Fruit fly (Drosophila melanogaster): ENCODE measurements around the gene CG10428.

The CG10428 gene

dm6 chr2L:18934588-18934987 is 14.1 kb upstream of the CG10428 start (continued):
- TF ChIP-seq CG4328 (GFP tag; optimal IDR thresholded peaks at IDR 0.05) (no peak), CG18599 (GFP tag; optimal IDR thresholded peaks at IDR 0.05) (no peak), CG8359 (GFP tag; optimal IDR thresholded peaks at IDR 0.05; ENCODE audit: borderline replicate concordance) (peak; percentile 5), CG10274 (GFP tag; optimal IDR thresholded peaks at IDR 0.05) (no peak), gce (GFP tag; IDR thresholded peaks at IDR 0.05) (0 out of 3 replicates have a peak, but pooled peaks have one; percentile 28), CG9727 (GFP tag; optimal IDR thresholded peaks at IDR 0.05) (peak; percentile 41), ato (GFP tag; IDR thresholded peaks at IDR 0.05; ENCODE audit: partially characterized antibody) (no peak), Sry-β (GFP tag; optimal IDR thresholded peaks at IDR 0.05) (no peak), kay (GFP tag; optimal IDR thresholded peaks at IDR 0.05) (no peak), cas (GFP tag; IDR thresholded peaks at IDR 0.05) (no peak), ken (GFP tag; IDR thresholded peaks at IDR 0.05) (0 out of 3 replicates have a peak, but pooled peaks have one; percentile 21), bigmax (GFP tag; optimal IDR thresholded peaks at IDR 0.05) (no peak), CG10565 (GFP tag; optimal IDR thresholded peaks at IDR 0.05) (no peak), Ets65A (GFP tag) (no peak), salm (tag; optimal IDR thresholded peaks at IDR 0.05) (no peak), CG2678 (tag; optimal IDR thresholded peaks at IDR 0.05) (no peak), CG32767 (GFP tag; IDR thresholded peaks at IDR 0.05) (no peak), pan (optimal IDR thresholded peaks at IDR 0.05) (no peak), pan (GFP tag; optimal IDR thresholded peaks at IDR 0.05 in 1 of 2, IDR thresholded peaks at IDR 0.05 in 1 of 2) (peak in 1 of 2 experiments; percentile 13), CG7786 (GFP tag; optimal IDR thresholded peaks at IDR 0.05) (no peak), sc (optimal IDR thresholded peaks at IDR 0.05) (no peak), sc (GFP tag; optimal IDR thresholded peaks at IDR 0.05) (no peak), yki (optimal IDR thresholded peaks at IDR 0.05) (no peak), CG1792 (GFP tag; optimal IDR thresholded peaks at IDR 0.05) (no peak), hkb (optimal IDR thresholded peaks at IDR 0.05) (no peak), hkb (GFP tag; IDR thresholded peaks at IDR 0.05) (no peak), dmrt99B (tag; optimal IDR thresholded peaks at IDR 0.05) (no peak), CG12071 (GFP tag; optimal IDR thresholded peaks at IDR 0.05) (no peak), CG17186 (GFP tag; optimal IDR thresholded peaks at IDR 0.05) (no peak), Fer2 (tag; optimal IDR thresholded peaks at IDR 0.05) (no peak), Awh (GFP tag; IDR thresholded peaks at IDR 0.05) (no peak), CG7963 (GFP tag; IDR thresholded peaks at IDR 0.05; ENCODE audit: partially characterized antibody) (no peak), CG7556 (GFP tag; optimal IDR thresholded peaks at IDR 0.05) (no peak), CG9797 (GFP tag; optimal IDR thresholded peaks at IDR 0.05) (no peak), bcd (GFP tag; optimal IDR thresholded peaks at IDR 0.05) (no peak), emc (GFP tag; optimal IDR thresholded peaks at IDR 0.05) (no peak), gcm2 (GFP tag; optimal IDR thresholded peaks at IDR 0.05) (no peak), nau (GFP tag; optimal IDR thresholded peaks at IDR 0.05) (peak; percentile 5), Hr39 (optimal IDR thresholded peaks at IDR 0.05) (no peak), CG32772 (GFP tag; IDR thresholded peaks at IDR 0.05) (no peak), lola (GFP tag; optimal IDR thresholded peaks at IDR 0.05) (no peak), pros (GFP tag; optimal IDR thresholded peaks at IDR 0.05) (no peak), Vsx1 (GFP tag; optimal IDR thresholded peaks at IDR 0.05) (no peak), CG1024 (GFP tag; IDR thresholded peaks at IDR 0.05) (no peak), CG6654 (GFP tag; optimal IDR thresholded peaks at IDR 0.05) (no peak), al (GFP tag; IDR thresholded peaks at IDR 0.05) (no peak), NFAT (GFP tag; IDR thresholded peaks at IDR 0.05) (no peak), Xbp1 (GFP tag; optimal IDR thresholded peaks at IDR 0.05) (no peak), dan (GFP tag; IDR thresholded peaks at IDR 0.05) (no peak), CG10654 (GFP tag; optimal IDR thresholded peaks at IDR 0.05) (no peak), mld (GFP tag; IDR thresholded peaks at IDR 0.05; ENCODE audit: partially characterized antibody) (no peak), grn (GFP tag; optimal IDR thresholded peaks at IDR 0.05) (no peak), zfh1 (GFP tag; IDR thresholded peaks at IDR 0.05) (0 out of 3 replicates have a peak, but pooled peaks have one; percentile 27)
